Fruit fly (Drosophila melanogaster) Kc167 (cell line): ENCODE measurements around the gene VhaM9.7-d.
"Not testable (repeated sequence)": the region's sequence is repeated elsewhere in the genome, so short reads cannot be mapped to it uniquely, and the experiment has no call there.

Experiments used
- Myc ChIP-seq: fragments of >200 bp; optimal IDR thresholded peaks from 2 replicates; lab custom pipeline; 2017; ENCODE audit warnings: missing external identifiers
- Sin3A ChIP-seq: fragments of >200 bp; optimal IDR thresholded peaks from 2 replicates; lab custom pipeline; 2018; ENCODE audit warnings: missing external identifiers
- h ChIP-seq: fragments of >200 bp; optimal IDR thresholded peaks from 3 replicates; lab custom pipeline; 2018; ENCODE audit warnings: missing external identifiers
- insv ChIP-seq: fragments of >200 bp; optimal IDR thresholded peaks from 3 replicates; lab custom pipeline; 2018; ENCODE audit warnings: missing external identifiers
- psq ChIP-seq: fragments of >200 bp; optimal IDR thresholded peaks from 2 replicates; lab custom pipeline; 2017; ENCODE audit warnings: missing external identifiers
- ttk ChIP-seq: sonication (Bioruptor generic); optimal IDR thresholded peaks from 2 replicates; lab custom pipeline; 2017; ENCODE audit warnings: missing external identifiers

VhaM9.7-d gene

DNA sequence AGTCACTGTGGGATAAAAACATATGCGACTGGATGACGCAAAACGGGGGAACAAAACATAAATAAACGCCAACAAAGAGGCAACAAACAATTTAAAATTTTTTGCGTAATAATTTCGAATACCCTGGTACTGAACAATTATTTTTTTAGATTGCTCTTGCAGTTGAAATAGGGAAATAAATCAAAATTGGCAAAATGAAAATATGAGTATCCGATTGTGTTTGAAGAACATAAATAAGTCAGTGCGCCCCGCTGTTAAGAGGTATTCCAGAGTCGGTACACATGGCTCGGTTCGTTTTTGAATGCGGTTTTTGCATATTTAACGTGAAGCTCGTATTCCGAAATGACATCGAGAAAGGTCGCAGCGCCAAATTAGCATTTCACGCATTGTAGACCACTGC is 10.5 kb downstream of the VhaM9.7-d start:
- TF ChIP-seq ttk (lab: Kevin White, UChicago) (no peak), Sin3A (lab: Kevin White, UChicago) (no peak), psq (no peak), insv (lab: Kevin White, UChicago) (no peak), Myc (no peak), h (lab: Kevin White, UChicago) (no peak)

DNA sequence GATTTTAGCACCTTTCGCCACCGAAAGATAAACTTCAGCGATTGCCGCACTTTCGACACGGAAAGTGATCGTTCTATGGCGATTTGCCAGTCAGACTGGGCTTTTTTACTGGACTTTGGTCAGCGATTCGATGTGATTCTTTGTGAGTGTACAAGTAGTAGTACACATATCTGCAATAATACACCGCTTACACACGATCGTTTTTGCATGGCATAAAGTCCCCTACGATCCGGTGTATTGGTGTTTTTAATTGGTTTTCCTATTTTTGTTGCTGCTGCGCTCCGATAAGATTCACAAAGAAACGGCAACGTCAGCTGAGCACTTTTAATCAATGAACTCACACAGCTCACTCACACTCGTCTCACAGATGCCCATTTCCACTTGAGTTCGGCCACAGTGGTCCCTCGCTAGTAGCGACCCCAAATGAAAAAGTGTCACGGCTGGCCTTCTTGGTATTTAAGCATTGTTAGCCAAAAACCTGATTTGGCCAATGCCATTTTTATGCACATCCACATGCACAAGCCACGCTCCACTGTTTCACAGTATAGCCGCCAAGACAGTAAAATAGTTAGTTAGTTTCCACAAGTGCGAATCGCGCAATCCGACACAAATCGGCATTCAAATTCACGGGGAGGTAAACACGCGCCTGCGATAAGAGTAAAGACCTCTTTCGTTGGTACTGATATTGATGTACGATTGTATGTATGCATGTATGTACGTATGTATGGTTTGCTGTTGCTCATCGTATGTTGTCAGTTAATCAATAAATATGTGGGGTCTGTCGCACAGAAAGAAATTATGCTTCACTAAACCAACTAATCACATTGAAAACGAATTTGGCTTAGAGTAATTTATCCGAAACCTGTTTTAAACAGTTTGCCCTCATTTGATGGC is 11.4 kb downstream of the VhaM9.7-d start:
- TF ChIP-seq insv (lab: Kevin White, UChicago) (no peak), ttk (lab: Kevin White, UChicago) (no peak)

DNA sequence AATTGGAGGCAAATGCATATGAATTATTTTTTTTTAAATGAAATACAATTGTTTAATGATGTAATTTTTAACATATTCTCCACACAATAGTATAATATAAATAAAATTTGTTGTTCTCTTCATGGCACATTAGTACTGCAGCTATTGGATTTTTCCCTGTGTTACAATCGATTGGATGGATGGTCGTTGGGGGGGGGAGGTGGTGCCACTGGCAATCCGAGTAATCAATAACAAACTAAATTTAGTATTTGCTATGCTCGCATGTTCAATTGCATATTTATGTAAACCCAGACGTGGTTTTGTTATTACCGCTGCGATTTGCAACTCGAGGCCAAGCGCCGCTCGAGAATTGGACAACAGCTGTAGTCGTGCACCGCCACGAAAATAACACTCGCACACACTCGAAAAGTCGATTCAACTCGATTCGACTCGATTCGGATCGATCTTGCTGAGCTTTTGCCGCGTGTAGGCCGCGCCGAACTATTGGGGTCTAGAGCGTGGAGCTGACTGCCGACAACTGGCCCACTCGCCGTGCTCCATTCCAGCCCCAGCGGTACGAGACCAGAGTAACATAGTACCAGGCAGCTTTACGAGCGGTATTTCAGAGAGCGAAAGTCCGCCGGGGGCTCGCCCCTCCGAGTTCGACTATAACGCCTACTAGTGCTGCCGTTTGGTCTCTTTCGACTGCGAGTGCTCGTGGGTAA is 12.4 kb downstream of the VhaM9.7-d start, which contains the start of gene CG18622:
CG18622 (minus strand) TSS at position 513 of the 704 bp plus-strand sequence.
- no peak for TF ChIP-seq Myc
- TF ChIP-seq insv (lab: Kevin White, UChicago) = no peak
- TF ChIP-seq ttk (lab: Kevin White, UChicago) = no peak

DNA sequence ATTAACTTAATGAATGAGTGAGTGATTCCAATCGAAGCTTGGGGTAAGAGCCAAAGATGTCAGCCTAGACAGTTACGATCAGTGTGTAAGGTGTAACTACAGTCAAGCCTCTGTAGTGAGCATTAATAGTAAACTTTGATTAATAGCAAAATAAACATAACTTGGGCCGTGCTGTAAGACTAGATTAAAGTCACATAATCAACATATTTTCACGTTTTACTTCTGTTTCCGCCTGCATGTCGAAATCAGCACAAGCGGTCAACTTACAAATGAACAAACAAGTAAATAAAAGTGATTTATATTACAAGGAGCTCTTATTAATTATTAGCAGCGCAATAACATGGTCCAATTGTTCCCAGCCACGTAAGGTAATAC is 12.9 kb downstream of the VhaM9.7-d start:
- TF ChIP-seq h (lab: Kevin White, UChicago) = no peak
- TF ChIP-seq ttk (lab: Kevin White, UChicago) = no peak
- TF ChIP-seq insv (lab: Kevin White, UChicago) = no peak
- TF ChIP-seq Sin3A (lab: Kevin White, UChicago) = no peak
- no peak for TF ChIP-seq psq
- TF ChIP-seq Myc = no peak

DNA sequence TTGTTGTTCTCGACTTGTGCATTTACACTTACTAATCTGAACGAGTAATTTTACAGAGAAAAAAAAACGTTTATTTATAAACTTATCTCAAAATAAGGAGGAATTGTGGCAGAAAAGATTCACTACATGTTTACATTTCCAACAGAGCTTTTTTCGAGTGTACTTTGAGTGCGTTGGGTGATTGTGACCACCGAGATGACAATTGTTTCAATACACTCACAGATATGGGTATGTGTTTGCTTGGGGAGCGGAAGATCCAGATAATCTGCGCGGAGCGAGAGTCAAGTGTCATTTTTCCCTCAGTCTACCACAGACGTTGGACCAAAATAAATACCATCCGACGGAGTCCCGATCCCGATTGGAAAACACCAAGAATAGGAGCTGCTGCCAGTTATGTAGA is 13.5 kb downstream of the VhaM9.7-d start, which contains the start of gene MESK4:
MESK4 (plus strand) TSS at position 301 of the 400 bp plus-strand sequence.
- not testable (repeated sequence) for TF ChIP-seq Sin3A, h, ttk (lab: Kevin White, UChicago)

DNA sequence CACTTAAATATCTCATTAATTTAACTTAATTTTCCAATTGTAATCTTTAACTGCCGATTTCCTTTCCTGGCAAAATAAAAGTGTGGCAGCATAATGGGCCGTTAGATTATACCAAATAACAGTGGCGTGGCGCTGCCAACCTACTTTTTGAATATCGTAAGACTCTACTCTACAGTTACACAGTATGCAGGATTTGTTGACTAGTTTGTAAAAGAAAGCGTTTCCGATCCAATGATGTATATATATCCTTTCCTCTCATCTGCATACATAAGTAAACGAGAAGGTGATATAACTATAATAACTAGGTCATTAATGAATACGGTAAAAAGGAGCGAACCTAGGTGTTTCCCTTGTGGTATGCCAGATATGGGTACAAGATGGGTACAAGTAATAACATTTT is 16.8 kb downstream of the VhaM9.7-d start, which contains the start of gene EMC2B:
EMC2B (minus strand) TSS at position 98 of the 400 bp plus-strand sequence.
- TF ChIP-seq Myc (no peak), h (lab: Kevin White, UChicago) (no peak), ttk (lab: Kevin White, UChicago) (no peak), Sin3A (lab: Kevin White, UChicago) (no peak), psq (no peak), insv (lab: Kevin White, UChicago) (no peak)

DNA sequence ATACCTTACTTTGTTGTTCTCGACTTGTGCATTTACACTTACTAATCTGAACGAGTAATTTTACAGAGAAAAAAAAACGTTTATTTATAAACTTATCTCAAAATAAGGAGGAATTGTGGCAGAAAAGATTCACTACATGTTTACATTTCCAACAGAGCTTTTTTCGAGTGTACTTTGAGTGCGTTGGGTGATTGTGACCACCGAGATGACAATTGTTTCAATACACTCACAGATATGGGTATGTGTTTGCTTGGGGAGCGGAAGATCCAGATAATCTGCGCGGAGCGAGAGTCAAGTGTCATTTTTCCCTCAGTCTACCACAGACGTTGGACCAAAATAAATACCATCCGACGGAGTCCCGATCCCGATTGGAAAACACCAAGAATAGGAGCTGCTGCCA is 17.7 kb downstream of the VhaM9.7-d start, which contains the start of gene CG31274:
CG31274 (plus strand) TSS at position 301 of the 400 bp plus-strand sequence.
- TF ChIP-seq Myc; insv (lab: Kevin White, UChicago); ttk (lab: Kevin White, UChicago): not testable (repeated sequence)

DNA sequence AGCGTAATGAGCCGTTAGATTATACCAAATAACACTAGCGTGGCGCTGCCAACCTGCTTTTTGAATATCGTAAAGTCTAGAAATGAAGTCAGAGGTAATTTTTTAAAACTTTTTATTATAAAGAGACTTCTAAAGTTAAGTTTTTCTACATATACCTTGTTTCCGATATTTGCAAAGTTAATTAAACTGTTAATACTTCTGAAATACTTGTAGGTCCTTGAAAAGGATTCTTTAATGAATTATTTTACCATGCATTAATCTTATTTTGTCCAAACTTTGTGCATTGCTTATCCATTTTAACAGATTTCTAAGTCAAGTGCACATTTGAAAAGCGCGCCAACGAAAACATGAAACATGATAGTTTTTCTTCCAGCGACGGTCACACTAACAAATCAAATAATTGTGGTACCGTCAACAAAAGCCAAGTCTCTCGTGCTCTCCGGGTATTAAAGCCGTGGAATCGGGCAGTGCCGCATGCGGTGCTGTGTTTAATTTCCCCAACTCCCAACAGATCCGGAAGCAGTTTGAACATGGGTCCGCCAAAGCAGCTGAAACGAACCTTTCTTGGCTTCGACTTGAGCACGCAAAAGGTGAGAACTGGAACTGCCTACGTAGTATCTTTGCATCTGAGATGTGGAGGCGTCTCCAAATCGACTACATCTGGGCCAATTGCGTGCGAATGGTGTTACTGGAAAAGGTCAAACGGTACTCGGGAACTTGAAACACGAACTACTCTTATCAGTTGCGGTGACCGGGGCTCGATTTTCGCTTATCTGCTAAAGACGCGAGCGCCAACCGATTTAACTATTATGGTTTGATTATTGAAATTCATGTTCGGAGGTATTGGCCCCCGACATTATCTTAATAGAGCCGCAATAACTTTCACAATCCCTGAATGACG is 21.3 kb downstream of the VhaM9.7-d start, which contains the start of the genes EMC2A and CG3534:
EMC2A (minus strand) TSS at position 13 of the 901 bp plus-strand sequence.
CG3534 (plus strand) TSS at position 388 of the 901 bp plus-strand sequence.
- TF ChIP-seq Sin3A (lab: Kevin White, UChicago) = no peak
- TF ChIP-seq ttk (lab: Kevin White, UChicago) = no peak
- no peak for TF ChIP-seq insv (lab: Kevin White, UChicago)
- no peak for TF ChIP-seq Myc
- no peak for TF ChIP-seq psq

DNA sequence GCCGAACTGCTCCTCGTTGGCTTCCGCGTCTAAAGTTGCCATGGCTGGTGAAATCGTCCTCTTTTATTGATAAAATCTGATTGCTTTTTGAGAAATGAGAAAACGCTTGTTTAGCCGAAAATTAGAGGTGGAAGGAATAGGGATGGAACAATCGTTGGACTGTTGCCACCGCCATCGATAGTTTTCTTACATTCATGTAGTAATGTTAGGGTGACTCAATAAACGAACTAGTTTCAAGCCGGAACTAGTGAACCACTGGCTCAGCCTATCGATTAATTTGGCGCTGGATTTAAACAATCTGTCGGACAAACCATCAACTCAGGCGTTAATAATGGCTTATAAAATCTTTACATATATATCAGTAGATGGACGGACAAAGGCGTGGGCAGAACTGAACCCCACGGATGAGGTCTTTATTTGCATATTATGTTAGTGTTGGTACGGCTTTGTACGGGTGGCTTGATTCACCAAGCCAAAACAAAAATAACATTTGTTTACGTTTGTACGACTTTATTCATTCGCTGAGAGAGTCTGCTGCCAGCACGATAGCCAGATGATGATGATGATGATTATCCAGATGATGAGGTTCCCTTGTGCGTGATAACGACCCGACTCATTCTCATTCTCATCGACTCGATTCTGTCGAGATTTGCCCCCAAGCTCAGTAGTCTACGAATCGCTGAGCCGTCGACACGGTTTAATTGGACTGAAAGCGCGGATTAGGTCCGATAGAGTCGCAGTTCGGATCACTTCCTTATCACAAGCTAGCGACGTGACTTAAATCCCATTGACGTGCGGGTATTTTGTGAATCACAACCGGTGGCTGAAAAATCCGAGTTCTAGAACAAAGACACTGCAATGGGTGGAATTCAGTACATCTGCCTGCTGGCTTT is 27.5 kb downstream of the VhaM9.7-d start, which contains the start of the genes Sf3a1 and Irc:
Sf3a1 (minus strand) TSS at position 138 of the 893 bp plus-strand sequence.
Irc (plus strand) TSS at position 658 of the 893 bp plus-strand sequence.
- TF ChIP-seq insv (lab: Kevin White, UChicago) = no peak
- TF ChIP-seq Sin3A (lab: Kevin White, UChicago) = no peak
- no peak for TF ChIP-seq psq
- no peak for TF ChIP-seq Myc
- no peak for TF ChIP-seq ttk (lab: Kevin White, UChicago)
- TF ChIP-seq h (lab: Kevin White, UChicago) = no peak

DNA sequence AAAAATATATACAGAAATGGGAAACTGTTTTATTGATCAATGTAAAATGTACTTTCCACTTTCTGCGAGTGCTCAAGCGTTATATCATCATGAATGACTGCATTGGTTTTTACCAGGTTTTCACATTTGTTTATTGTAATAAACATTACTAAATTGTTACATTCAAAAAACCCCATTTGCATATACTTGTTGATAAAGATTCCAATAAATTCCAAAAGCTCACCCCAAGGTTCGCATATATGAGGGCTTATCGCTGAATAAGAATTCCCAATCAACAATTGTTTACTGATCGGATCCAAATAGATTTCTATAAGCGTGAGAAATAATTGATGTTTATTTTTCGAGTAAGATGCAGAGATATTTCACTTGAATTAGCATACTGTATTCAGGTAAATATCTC is 28.5 kb downstream of the VhaM9.7-d start:
- no peak for TF ChIP-seq psq
- no peak for TF ChIP-seq Sin3A (lab: Kevin White, UChicago)
- TF ChIP-seq ttk (lab: Kevin White, UChicago) = no peak
- no peak for TF ChIP-seq insv (lab: Kevin White, UChicago)
- no peak for TF ChIP-seq h (lab: Kevin White, UChicago)
- TF ChIP-seq Myc = no peak
